Worm (Caenorhabditis elegans): ENCODE results near the gene flad-1.

ce11 chrII:9976405-9976804 is 32.5 kb downstream of the flad-1 start, which contains the start of gene R53.8:
- TF ChIP-seq pha-4 (tag; optimal IDR thresholded peaks at IDR 0.05) = no peak
- no peak for TF ChIP-seq ama-1 (optimal IDR thresholded peaks at IDR 0.05)
- no peak for TF ChIP-seq elt-2 (tag; optimal IDR thresholded peaks at IDR 0.05)
- no peak for TF ChIP-seq skn-1 (tag; optimal IDR thresholded peaks at IDR 0.05)
- TF ChIP-seq sea-2 (GFP tag; optimal IDR thresholded peaks at IDR 0.05) = no peak

Measured in whole organism, L3 larva.